Worm (Caenorhabditis elegans): ENCODE measurements around the gene sel-10.

The sel-10 gene

ce11 chrV:13787948-13788681 lies 31.0 kb upstream of the sel-10 start (continued):
- TF ChIP-seq mes-2 (tag; optimal IDR thresholded peaks at IDR 0.05; ENCODE audit: poor library complexity, severe bottlenecking) (peak; percentile 1), unc-39 (tag; optimal IDR thresholded peaks at IDR 0.05) (no peak), mdl-1 (tag; optimal IDR thresholded peaks at IDR 0.05) (peak in 1 of 2 experiments; percentile 1), nhr-28 (tag; optimal IDR thresholded peaks at IDR 0.05) (no peak), nhr-102 (tag; optimal IDR thresholded peaks at IDR 0.05) (no peak), pqm-1 (tag; optimal IDR thresholded peaks at IDR 0.05) (peak; percentile 56), arid-1 (GFP tag; conservative IDR thresholded peaks at IDR 0.05) (0 out of 2 replicates have a peak, but pooled peaks have one; percentile 14)

- TF ChIP-seq D1046.2 (GFP tag; IDR thresholded peaks at IDR 0.05) (no peak), mxl-2 (GFP tag; conservative IDR thresholded peaks at IDR 0.05) (no peak), unc-39 (tag; optimal IDR thresholded peaks at IDR 0.05) (peak; percentile 31), nhr-6 (tag; optimal IDR thresholded peaks at IDR 0.05) (peak; percentile 99), php-3 (GFP tag; IDR thresholded peaks at IDR 0.05) (no peak), dmd-8 (GFP tag; IDR thresholded peaks at IDR 0.05) (no peak), lin-15B (tag; optimal IDR thresholded peaks at IDR 0.05) (peak; percentile 30), ces-1 (GFP tag; optimal IDR thresholded peaks at IDR 0.05) (no peak), arid-1 (GFP tag; conservative IDR thresholded peaks at IDR 0.05) (no peak; the same call in 1 of the 2 replicates), dmd-9 (GFP tag; IDR thresholded peaks at IDR 0.05) (0 out of 2 replicates have a peak, but pooled peaks have one; percentile 50), gei-8 (GFP tag; optimal IDR thresholded peaks at IDR 0.05) (no peak), fkh-10 (GFP tag; optimal IDR thresholded peaks at IDR 0.05) (peak; percentile 74), set-16 (GFP tag; IDR thresholded peaks at IDR 0.05) (peak; percentile 35; the same call in 1 of the 2 replicates), duxl-1 (tag; optimal IDR thresholded peaks at IDR 0.05; ENCODE audit: poor library complexity) (no peak), ZK337.2 (GFP tag; IDR thresholded peaks at IDR 0.05) (no peak), hlh-30 (tag; optimal IDR thresholded peaks at IDR 0.05; ENCODE audit: insufficient read depth) (peak; percentile 86), lin-39 (tag; optimal IDR thresholded peaks at IDR 0.05) (no peak), aha-1 (tag) (peak; percentile 91), madf-5 (GFP tag; IDR thresholded peaks at IDR 0.05) (no peak), jun-1 (tag; optimal IDR thresholded peaks at IDR 0.05) (no peak), lsy-2 (tag; optimal IDR thresholded peaks at IDR 0.05) (peak; percentile 84 to 88), attf-4 (tag; optimal IDR thresholded peaks at IDR 0.05) (peak; percentile 7), ztf-7 (tag; optimal IDR thresholded peaks at IDR 0.05) (no peak), nhr-25 (tag; optimal IDR thresholded peaks at IDR 0.05; ENCODE audit: borderline replicate concordance, insufficient read depth) (peak; percentile 46), nhr-10 (tag; optimal IDR thresholded peaks at IDR 0.05) (peak; percentile 18), lin-13 (GFP tag; optimal IDR thresholded peaks at IDR 0.05) (peak; percentile 39), daf-19 (GFP tag; conservative IDR thresholded peaks at IDR 0.05) (no peak), R02D3.7 (tag; optimal IDR thresholded peaks at IDR 0.05) (no peak), rbr-2 (tag; optimal IDR thresholded peaks at IDR 0.05) (peak; percentile 77), nhr-102 (tag; optimal IDR thresholded peaks at IDR 0.05) (peak; percentile 36), aly-2 (tag; optimal IDR thresholded peaks at IDR 0.05) (no peak), Y5F2A.4 (GFP tag; optimal IDR thresholded peaks at IDR 0.05) (no peak), tag-97 (GFP tag; IDR thresholded peaks at IDR 0.05) (no peak), ceh-32 (tag; optimal IDR thresholded peaks at IDR 0.05; ENCODE audit: poor library complexity) (no peak), hif-1 (tag; optimal IDR thresholded peaks at IDR 0.05) (peak in 1 of 2 experiments; percentile 85), ceh-62 (tag; optimal IDR thresholded peaks at IDR 0.05) (no peak), lin-1 (GFP tag; IDR thresholded peaks at IDR 0.05) (peak; percentile 40; the same call in 1 of the 2 replicates), dpl-1 (GFP tag; optimal IDR thresholded peaks at IDR 0.05) (peak; percentile 39), hmg-1.1 (GFP tag; IDR thresholded peaks at IDR 0.05) (peak; percentile 83), ctbp-1 (GFP tag; IDR thresholded peaks at IDR 0.05) (peak; percentile 30; the same call in 1 of the 2 replicates), daf-12 (tag; optimal IDR thresholded peaks at IDR 0.05) (no peak), skn-1 (tag; optimal IDR thresholded peaks at IDR 0.05) (no peak), nhr-28 (tag; optimal IDR thresholded peaks at IDR 0.05) (peak; percentile 89), ceh-28 (tag; optimal IDR thresholded peaks at IDR 0.05) (peak; percentile 35)
Measured at ce11 chrV:13789362-13789761, 29.8 kb upstream of the sel-10 start.
